Worm (Caenorhabditis elegans) whole organism, young adult: ENCODE results near the gene nck-1.

Experiments
- Y95B8A.8 ChIP-seq: fragments of 200-800 bp; sonication (Bioruptor generic); IDR thresholded peaks from 2 replicates; pipeline ENCODE4 v1.3.6; 2022; ENCODE audit warnings: missing genetic modification reagents, missing genetic modification characterization, missing compliant biosample characterization
- ama-1 ChIP-seq, 3 experiments: fragments of 150-350 bp in 1 of 3; sonication (generic microtip) in 2 of 3; optimal IDR thresholded peaks; 2 replicates each; lab custom pipeline; 2014 to 2018; ENCODE audit warnings: missing biosample characterization in 2 of 3, missing genetic modification characterization in 2 of 3, missing genetic modification reagents in 2 of 3
- attf-5 ChIP-seq: fragments of 200-800 bp; sonication (Bioruptor generic); optimal IDR thresholded peaks from 2 replicates; lab custom pipeline; 2018; ENCODE audit warnings: mild to moderate bottlenecking, missing genetic modification characterization, missing compliant biosample characterization
- ceh-100 ChIP-seq: fragments of 200-800 bp; sonication (Bioruptor generic); IDR thresholded peaks from 2 replicates; pipeline ENCODE4 v1.3.6; 2022; ENCODE audit warnings: missing genetic modification reagents, missing genetic modification characterization, missing compliant biosample characterization
- mxl-1 ChIP-seq: sonication (generic microtip); optimal IDR thresholded peaks from 2 replicates; lab custom pipeline; 2016; ENCODE audit warnings: missing genetic modification characterization, missing compliant biosample characterization
- nfya-2 ChIP-seq: fragments of 200-800 bp; sonication (Bioruptor generic); IDR thresholded peaks from 2 replicates; pipeline ENCODE4 v1.3.6; 2022; ENCODE audit warnings: missing genetic modification reagents, missing genetic modification characterization, missing compliant biosample characterization
- nhr-90 ChIP-seq: sonication (generic microtip); optimal IDR thresholded peaks from 2 replicates; lab custom pipeline; 2016; ENCODE audit warnings: missing genotype, mild to moderate bottlenecking, missing genetic modification characterization, missing compliant biosample characterization
- sdz-38 ChIP-seq: sonication (generic microtip); optimal IDR thresholded peaks from 2 replicates; lab custom pipeline; 2016; ENCODE audit warnings: missing genotype, missing genetic modification characterization, missing compliant biosample characterization
- sea-2 ChIP-seq: fragments of 200-800 bp; sonication (Bioruptor generic); IDR thresholded peaks from 2 replicates; pipeline ENCODE4 v1.3.6; 2022; ENCODE audit warnings: missing genetic modification characterization, missing compliant biosample characterization

- TF ChIP-seq sdz-38 (tag; lab: Kevin White, UChicago) (no peak), ceh-100 (GFP tag; lab: Robert Waterston, UW) (no peak; the same call in 1 of the 2 replicates), ama-1 (optimal IDR thresholded peaks at IDR 0.05; lab: Kevin White, UChicago) (no peak), ama-1 (GFP tag; optimal IDR thresholded peaks at IDR 0.05; lab: Kevin White, UChicago) (no peak), sea-2 (GFP tag; lab: Robert Waterston, UW) (no peak), nhr-90 (tag; lab: Kevin White, UChicago) (no peak), Y95B8A.8 (GFP tag; lab: Robert Waterston, UW) (no peak), attf-5 (GFP tag; lab: Kevin White, UChicago) (peak; percentile 84), nfya-2 (GFP tag; lab: Robert Waterston, UW) (no peak), mxl-1 (no peak)
These were observed 37.4 kb upstream of the nck-1 start, which contains the start of gene vha-12 for ce11 chrX:4190537-4191144.
